Fruit fly (Drosophila melanogaster) ovary, adult (tissue): Measurements from ENCODE around the gene CG12289.

Source experiments
- CG17801 ChIP-seq: fragments of 200-800 bp; optimal IDR thresholded peaks from 2 replicates; lab custom pipeline; 2019; ENCODE audit warnings: missing biosample characterization, mild to moderate bottlenecking, missing genetic modification characterization, moderate library complexity; ENCODE audit not compliant: partially characterized antibody

The CG12289 gene

dm6 chr3L:11433151-11433550 lies 25.1 kb downstream of the CG12289 start:
- TF ChIP-seq CG17801: no peak

DNA sequence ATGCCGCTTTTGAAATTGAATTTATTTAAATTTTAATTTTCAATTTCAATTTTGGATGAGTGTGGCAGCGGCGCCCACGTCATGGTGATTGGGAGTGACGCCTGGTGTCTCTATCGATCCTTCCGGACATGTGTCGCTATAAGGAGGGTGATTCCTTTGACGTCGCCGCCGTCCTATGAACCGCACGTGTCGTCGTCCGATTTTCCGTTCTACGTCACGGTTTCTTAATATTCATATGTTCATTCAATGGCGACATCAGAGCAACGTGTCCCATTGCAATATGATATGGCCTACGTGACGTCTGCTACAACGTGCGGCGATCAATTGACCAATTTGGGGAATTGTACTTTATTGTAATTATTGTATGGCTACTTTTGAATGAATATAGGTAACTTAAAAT lies 25.8 kb downstream of the CG12289 start:
- TF ChIP-seq CG17801: no peak

dm6 chr3L:11431926-11432323 lies 26.3 kb downstream of the CG12289 start:
- TF ChIP-seq CG17801: peak; percentile 26

- no peak for TF ChIP-seq CG17801
These were observed 26.9 kb downstream of the CG12289 start for dm6 chr3L:11431251-11431925.

dm6 chr3L:11429695-11430094 lies 28.6 kb downstream of the CG12289 start:
- TF ChIP-seq CG17801: no peak

DNA sequence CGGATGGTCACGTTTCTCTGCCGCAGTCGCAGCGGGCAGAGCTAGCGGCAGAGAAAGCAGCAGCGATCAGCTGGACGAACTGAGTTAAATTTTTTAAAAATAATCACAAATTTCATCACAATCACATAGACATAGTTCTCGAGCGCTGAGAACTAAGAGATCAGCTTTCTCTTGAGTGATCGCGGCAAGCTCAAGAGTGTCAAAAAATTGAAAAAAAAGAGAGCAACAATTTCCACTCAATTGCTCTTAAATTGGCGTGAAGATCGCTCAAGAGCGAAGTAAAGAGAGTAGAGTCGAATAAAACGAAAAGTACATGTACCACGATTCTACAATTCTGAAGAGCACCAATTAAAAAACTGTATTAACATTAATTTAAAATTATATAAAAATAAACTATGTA lies 29.9 kb downstream of the CG12289 start:
- TF ChIP-seq CG17801: no peak

DNA sequence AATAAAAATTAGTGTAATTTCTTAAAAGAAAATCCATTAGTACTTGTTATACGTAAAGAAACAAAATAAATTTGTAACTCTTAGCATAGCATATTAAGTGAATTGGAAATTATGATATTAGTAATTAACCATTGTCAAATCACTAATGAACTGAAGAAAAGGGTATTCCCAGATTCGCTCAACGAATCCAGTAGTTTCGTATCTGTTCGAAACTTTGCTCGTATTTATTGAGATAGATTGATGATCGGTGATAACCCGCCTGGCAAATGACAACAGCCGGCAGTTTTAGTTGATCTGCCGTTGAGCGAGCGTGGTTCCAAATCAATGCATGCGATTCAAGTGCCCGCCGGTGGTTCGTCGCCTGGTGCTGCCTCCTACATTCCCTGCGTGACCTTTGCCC lies 33.4 kb downstream of the CG12289 start, which contains the start of gene CG7560:
TSS of gene CG7560 (plus strand) at position 301 of the 400 bp plus-strand sequence.
- TF ChIP-seq CG17801: no peak

- no peak for TF ChIP-seq CG17801
These were observed 35.9 kb downstream of the CG12289 start for dm6 chr3L:11422338-11422802.

DNA sequence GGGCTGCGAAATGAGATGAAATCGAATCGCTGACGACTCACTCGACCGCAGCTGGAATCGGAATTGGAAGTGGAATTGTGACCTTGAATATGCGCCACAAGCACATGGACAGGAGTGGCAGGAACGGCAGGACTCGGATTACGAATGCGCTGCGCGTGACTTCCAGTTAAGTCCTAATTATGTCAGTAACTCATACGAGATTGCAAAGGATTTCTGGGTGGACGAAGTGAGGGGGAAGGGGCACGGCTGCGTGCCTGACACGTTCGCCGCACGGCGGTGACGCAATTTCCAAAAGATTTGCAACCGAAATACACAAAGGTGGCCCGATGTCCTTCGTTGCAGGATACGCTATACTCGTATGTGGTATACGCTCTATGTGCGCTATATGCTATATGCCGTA lies 36.4 kb downstream of the CG12289 start:
- no peak for TF ChIP-seq CG17801

dm6 chr3L:11420976-11421375 lies 37.3 kb downstream of the CG12289 start:
- TF ChIP-seq CG17801: no peak

dm6 chr3L:11419344-11419743 lies 38.9 kb downstream of the CG12289 start:
- TF ChIP-seq CG17801: no peak

- no peak for TF ChIP-seq CG17801
These were observed 40.1 kb downstream of the CG12289 start for dm6 chr3L:11418041-11418674.

DNA sequence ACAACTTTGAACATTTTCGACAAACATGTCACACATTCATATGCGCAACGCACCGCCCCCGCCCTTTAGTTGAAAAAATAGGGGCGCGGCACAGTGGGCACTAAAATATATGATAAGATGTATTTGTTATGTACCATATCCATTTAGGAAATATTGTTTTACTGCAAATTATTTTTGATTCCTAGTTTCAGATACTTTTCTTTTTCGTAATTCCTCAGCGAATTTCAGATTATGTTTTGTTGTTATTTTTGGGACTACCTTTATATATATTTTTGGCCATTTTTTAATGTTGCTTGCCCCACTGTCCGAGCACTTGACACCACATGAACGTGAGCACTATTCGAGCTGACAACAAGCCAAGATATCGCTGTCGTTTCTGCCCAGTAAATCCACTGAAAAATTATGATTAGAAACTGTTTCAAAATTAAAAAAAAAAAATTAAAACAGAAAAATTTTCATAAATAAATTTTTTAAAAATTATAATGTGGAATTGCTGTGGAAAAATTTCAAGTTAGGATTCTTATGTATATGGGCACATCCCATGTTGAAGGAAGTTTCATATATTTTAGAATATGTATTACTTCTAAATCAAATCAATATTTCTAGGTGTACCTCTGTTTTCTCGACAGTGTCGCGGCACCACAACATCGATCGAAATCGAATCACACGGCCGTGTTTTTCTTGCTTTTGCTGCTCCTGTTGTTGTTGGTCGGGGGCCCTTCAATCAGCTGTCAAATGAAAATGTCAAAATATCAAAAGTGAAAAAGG lies 40.8 kb downstream of the CG12289 start:
- no peak for TF ChIP-seq CG17801

DNA sequence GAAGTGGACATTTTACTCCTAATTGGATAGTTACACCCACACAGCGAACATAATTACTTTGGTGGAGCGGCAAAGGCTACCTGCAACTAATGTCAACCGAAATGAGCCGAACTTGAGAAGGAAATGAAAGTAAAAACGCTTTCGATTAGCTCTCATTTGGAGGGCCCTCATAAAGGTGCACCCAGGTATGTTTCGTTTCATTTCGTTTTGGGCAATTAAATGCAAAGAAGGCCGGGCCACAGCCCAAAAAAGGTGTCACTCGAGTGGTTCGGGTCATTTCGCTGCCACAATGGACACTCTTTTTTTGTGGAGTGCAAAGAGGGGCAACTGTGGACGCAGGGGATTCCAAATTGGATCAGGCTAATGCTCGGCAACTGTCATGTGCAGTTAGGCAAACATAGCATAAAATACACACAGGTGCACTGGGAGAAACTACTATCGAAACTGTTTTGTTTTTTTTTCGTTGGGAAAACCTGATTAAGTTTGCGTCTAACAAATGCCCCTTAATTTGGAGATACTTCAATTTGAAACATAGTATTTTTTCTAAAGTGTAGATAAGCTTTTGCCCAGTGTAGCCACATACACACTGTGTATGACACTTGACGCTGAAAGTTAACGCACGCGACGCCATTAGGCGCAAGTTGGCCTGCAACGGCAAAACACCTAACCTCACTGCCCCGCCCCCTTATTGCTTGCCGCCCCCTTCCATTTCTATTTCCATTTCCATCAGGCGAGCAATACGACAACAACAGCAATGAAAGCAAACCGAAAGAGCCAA lies 41.6 kb downstream of the CG12289 start:
- TF ChIP-seq CG17801: no peak

DNA sequence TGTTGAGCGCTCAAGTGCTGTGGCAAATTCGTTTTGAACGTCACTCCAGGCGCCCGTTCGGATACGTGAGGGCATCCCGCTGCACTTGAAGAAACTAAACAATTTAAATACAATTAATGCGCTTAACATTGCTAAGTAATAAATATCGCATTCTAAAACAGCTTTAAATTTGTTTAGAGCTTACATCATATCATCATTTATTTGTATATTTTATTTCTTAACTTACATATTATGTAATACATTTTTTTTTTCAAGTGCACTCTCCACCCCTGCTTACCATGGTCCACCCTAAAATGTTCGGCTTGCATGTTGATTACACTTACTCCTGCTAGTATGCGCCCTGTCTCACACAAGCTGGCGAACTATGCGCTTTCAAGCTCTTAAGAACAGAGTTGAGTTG lies 42.9 kb downstream of the CG12289 start:
- TF ChIP-seq CG17801: no peak

- TF ChIP-seq CG17801: no peak
These were observed 43.8 kb downstream of the CG12289 start for dm6 chr3L:11414453-11414852.

- TF ChIP-seq CG17801: no peak
These were observed 44.6 kb downstream of the CG12289 start for dm6 chr3L:11413697-11414096.
